Worm (Caenorhabditis elegans) whole organism, mixed stage, embryonic: ENCODE measurements around the gene pdfr-1.
A peak's percentile ranks its signal among the peaks of the same experiment; 100 is the strongest.

Source experiments
- M03D4.4 ChIP-seq: sonication (generic microtip); optimal IDR thresholded peaks from 2 replicates; lab custom pipeline; 2017; ENCODE audit warnings: mild to moderate bottlenecking, missing genetic modification characterization, missing compliant biosample characterization
- bed-3 ChIP-seq: fragments of 200-800 bp; sonication (Bioruptor generic); optimal IDR thresholded peaks from 3 replicates; lab custom pipeline; 2018; ENCODE audit warnings: mild to moderate bottlenecking, missing genetic modification characterization, moderate library complexity, missing compliant biosample characterization
- blmp-1 ChIP-seq: fragments of 150-350 bp; optimal IDR thresholded peaks from 2 replicates; lab custom pipeline; 2014; ENCODE audit warnings: missing biosample characterization, missing genetic modification characterization
- ceh-39 ChIP-seq: fragments of 150-350 bp; optimal IDR thresholded peaks from 2 replicates; lab custom pipeline; 2014; ENCODE audit warnings: missing biosample characterization, missing genetic modification characterization
- ceh-43 ChIP-seq: fragments of 200-800 bp; sonication (Bioruptor generic); optimal IDR thresholded peaks from 2 replicates; lab custom pipeline; 2018; ENCODE audit warnings: mild to moderate bottlenecking, missing genetic modification characterization, moderate library complexity, missing compliant biosample characterization
- ceh-83 ChIP-seq: fragments of 200-800 bp; sonication (Bioruptor generic); optimal IDR thresholded peaks from 2 replicates; lab custom pipeline; 2018; ENCODE audit warnings: mild to moderate bottlenecking, missing genetic modification characterization, missing compliant biosample characterization
- ces-1 ChIP-seq: fragments of 150-350 bp; optimal IDR thresholded peaks from 2 replicates; lab custom pipeline; 2014; ENCODE audit warnings: missing biosample characterization, missing genetic modification reagents, missing genetic modification characterization
- cnd-1 ChIP-seq: fragments of 200-800 bp; sonication (Bioruptor generic); optimal IDR thresholded peaks from 2 replicates; lab custom pipeline; 2018; ENCODE audit warnings: mild to moderate bottlenecking, missing genetic modification characterization, missing compliant biosample characterization
- drap-1 ChIP-seq: fragments of 200-800 bp; sonication (Bioruptor generic); optimal IDR thresholded peaks from 3 replicates; lab custom pipeline; 2018; ENCODE audit warnings: mild to moderate bottlenecking, missing genetic modification characterization, missing compliant biosample characterization
- elt-1 ChIP-seq: sonication (generic microtip); optimal IDR thresholded peaks from 2 replicates; lab custom pipeline; 2017; ENCODE audit warnings: missing genetic modification characterization, mild to moderate bottlenecking, missing compliant biosample characterization, antibody characterized with exemption, moderate library complexity, borderline replicate concordance; ENCODE audit not compliant: insufficient read depth
- elt-3 ChIP-seq: fragments of 150-350 bp; optimal IDR thresholded peaks from 2 replicates; lab custom pipeline; 2014; ENCODE audit warnings: missing biosample characterization, missing genetic modification characterization
- flh-1 ChIP-seq: fragments of 200-800 bp; sonication (Bioruptor generic); optimal IDR thresholded peaks from 2 replicates; lab custom pipeline; 2018; ENCODE audit warnings: mild to moderate bottlenecking, missing genetic modification characterization, moderate library complexity, missing compliant biosample characterization
- ham-2 ChIP-seq: fragments of 200-800 bp; sonication (Bioruptor generic); optimal IDR thresholded peaks from 2 replicates; lab custom pipeline; 2018; ENCODE audit warnings: mild to moderate bottlenecking, missing genetic modification characterization, missing compliant biosample characterization
- hlh-1 ChIP-seq: fragments of 150-350 bp; optimal IDR thresholded peaks from 2 replicates; lab custom pipeline; 2014; ENCODE audit warnings: missing biosample characterization, missing genetic modification reagents, missing genetic modification characterization
- lin-13 ChIP-seq: fragments of 150-350 bp; optimal IDR thresholded peaks from 2 replicates; lab custom pipeline; 2014; ENCODE audit warnings: missing biosample characterization, missing genetic modification characterization
- lin-32 ChIP-seq: fragments of 200-800 bp; sonication (Bioruptor generic); optimal IDR thresholded peaks from 2 replicates; lab custom pipeline; 2018; ENCODE audit warnings: mild to moderate bottlenecking, missing genetic modification characterization, missing compliant biosample characterization
- lsy-2 ChIP-seq: fragments of 150-350 bp; optimal IDR thresholded peaks from 2 replicates; lab custom pipeline; 2014; ENCODE audit warnings: missing biosample characterization, missing genetic modification characterization
- mab-5 ChIP-seq: fragments of 150-350 bp; optimal IDR thresholded peaks from 2 replicates; lab custom pipeline; 2014; ENCODE audit warnings: missing biosample characterization, missing genetic modification characterization
- mep-1 ChIP-seq: fragments of 150-350 bp; optimal IDR thresholded peaks from 2 replicates; lab custom pipeline; 2017; ENCODE audit warnings: missing biosample characterization, missing genetic modification reagents, missing genetic modification characterization, inconsistent platforms
- mls-2 ChIP-seq: sonication (generic microtip); optimal IDR thresholded peaks from 2 replicates; lab custom pipeline; 2016; ENCODE audit warnings: mild to moderate bottlenecking, missing genetic modification characterization, moderate library complexity, missing compliant biosample characterization
- nhr-12 ChIP-seq: fragments of 150-350 bp; optimal IDR thresholded peaks from 2 replicates; lab custom pipeline; 2014; ENCODE audit warnings: missing biosample characterization, missing genetic modification characterization
- nhr-2 ChIP-seq: fragments of 150-350 bp; optimal IDR thresholded peaks from 2 replicates; lab custom pipeline; 2014; ENCODE audit warnings: missing biosample characterization, missing genetic modification characterization
- nhr-237 ChIP-seq: fragments of 150-350 bp; optimal IDR thresholded peaks from 2 replicates; lab custom pipeline; 2014; ENCODE audit warnings: missing biosample characterization, missing genetic modification characterization
- nhr-28 ChIP-seq: fragments of 150-350 bp; optimal IDR thresholded peaks from 2 replicates; lab custom pipeline; 2014; ENCODE audit warnings: missing biosample characterization, missing genetic modification characterization
- nhr-76 ChIP-seq: sonication (generic microtip); optimal IDR thresholded peaks from 2 replicates; lab custom pipeline; 2017; ENCODE audit warnings: missing biosample characterization, missing genetic modification characterization
- pha-4 ChIP-seq: fragments of 150-350 bp; optimal IDR thresholded peaks from 2 replicates; lab custom pipeline; 2018; ENCODE audit warnings: missing biosample characterization, missing genetic modification reagents, missing genetic modification characterization
- sem-2 ChIP-seq: fragments of 200-800 bp; sonication (Bioruptor generic); optimal IDR thresholded peaks from 2 replicates; lab custom pipeline; 2018; ENCODE audit warnings: mild to moderate bottlenecking, missing genetic modification characterization, missing compliant biosample characterization
- snpc-4 ChIP-seq: fragments of 150-350 bp; optimal IDR thresholded peaks from 2 replicates; lab custom pipeline; 2014; ENCODE audit warnings: missing biosample characterization, missing genetic modification characterization
- sptf-1 ChIP-seq: sonication (generic microtip); optimal IDR thresholded peaks from 2 replicates; lab custom pipeline; 2017; ENCODE audit warnings: mild to moderate bottlenecking, missing genetic modification characterization, moderate library complexity, missing compliant biosample characterization
- tbx-8 ChIP-seq: fragments of 200-800 bp; sonication (Bioruptor generic); optimal IDR thresholded peaks from 2 replicates; lab custom pipeline; 2018; ENCODE audit warnings: mild to moderate bottlenecking, missing genetic modification characterization, moderate library complexity, missing compliant biosample characterization
- unc-120 ChIP-seq: sonication (generic microtip); optimal IDR thresholded peaks from 2 replicates; lab custom pipeline; 2017; ENCODE audit warnings: missing genetic modification characterization, missing compliant biosample characterization; ENCODE audit not compliant: poor library complexity, severe bottlenecking
- unc-39 ChIP-seq: fragments of 150-350 bp; optimal IDR thresholded peaks from 2 replicates; lab custom pipeline; 2014; ENCODE audit warnings: missing biosample characterization, missing genetic modification characterization
- unc-62 ChIP-seq: fragments of 150-350 bp; optimal IDR thresholded peaks from 2 replicates; lab custom pipeline; 2014; ENCODE audit warnings: missing biosample characterization, missing genetic modification reagents, missing genetic modification characterization
- zip-8 ChIP-seq: fragments of 150-350 bp; optimal IDR thresholded peaks from 2 replicates; lab custom pipeline; 2014; ENCODE audit warnings: missing biosample characterization, missing genetic modification characterization
- ztf-11 ChIP-seq: fragments of 150-350 bp; optimal IDR thresholded peaks from 2 replicates; lab custom pipeline; 2014; ENCODE audit warnings: missing biosample characterization, missing genetic modification characterization

The pdfr-1 gene

ce11 chrIII:6619952-6620351 is 31.9 kb downstream of the pdfr-1 start, which contains the start of gene C13B9.2:
Gene C13B9.2, plus strand, starts transcription at chrIII:6620252.
- TF ChIP-seq elt-1 (tag; lab: Kevin White, UChicago) (no peak), zip-8 (tag; lab: Kevin White, UChicago) (no peak), ham-2 (GFP tag; lab: Kevin White, UChicago) (no peak), hlh-1 (tag; lab: Kevin White, UChicago) (no peak), lin-32 (no peak), mep-1 (no peak), elt-3 (tag; lab: Kevin White, UChicago) (no peak), lin-13 (tag; lab: Kevin White, UChicago) (no peak)

ce11 chrIII:6615064-6615463 is 36.8 kb downstream of the pdfr-1 start, which contains the start of gene cmtr-2:
Gene cmtr-2, plus strand, starts transcription at chrIII:6615414.
- TF ChIP-seq nhr-2: peak; percentile 37
- no peak for TF ChIP-seq mab-5 (tag; lab: Kevin White, UChicago)
- no peak for TF ChIP-seq lin-32
- peak; percentile 22 for TF ChIP-seq pha-4 (tag; lab: Kevin White, UChicago)
- peak; percentile 96 for TF ChIP-seq ces-1
- peak; percentile 46 for TF ChIP-seq lsy-2 (tag; lab: Kevin White, UChicago)
- TF ChIP-seq zip-8 (tag; lab: Kevin White, UChicago): no peak
- TF ChIP-seq mep-1: peak; percentile 44
- TF ChIP-seq, all 35 proteins: peak for 5

- TF ChIP-seq ceh-43 (GFP tag; lab: Kevin White, UChicago) (no peak), unc-120 (tag; lab: Kevin White, UChicago) (no peak), mls-2 (tag; lab: Kevin White, UChicago) (no peak), mep-1 (no peak), snpc-4 (tag; lab: Kevin White, UChicago) (no peak), hlh-1 (tag; lab: Kevin White, UChicago) (no peak), ham-2 (GFP tag; lab: Kevin White, UChicago) (no peak), nhr-12 (tag; lab: Kevin White, UChicago) (no peak), cnd-1 (tag; lab: Kevin White, UChicago) (no peak), sem-2 (GFP tag; lab: Kevin White, UChicago) (no peak), ceh-39 (tag; lab: Kevin White, UChicago) (no peak), bed-3 (no peak), elt-3 (tag; lab: Kevin White, UChicago) (no peak), nhr-2 (no peak), blmp-1 (tag; lab: Kevin White, UChicago) (no peak), tbx-8 (GFP tag; lab: Kevin White, UChicago) (no peak)
These were observed 39.6 kb downstream of the pdfr-1 start, which contains the start of gene ctsa-4.2 for ce11 chrIII:6612282-6612681. Gene ctsa-4.2, plus strand, starts transcription at chrIII:6612528.

- TF ChIP-seq mls-2 (tag; lab: Kevin White, UChicago): no peak
- TF ChIP-seq M03D4.4 (tag; lab: Kevin White, UChicago): no peak
- TF ChIP-seq ztf-11 (tag; lab: Kevin White, UChicago): no peak
- no peak for TF ChIP-seq unc-62 (GFP tag; lab: Kevin White, UChicago)
- TF ChIP-seq nhr-12 (tag; lab: Kevin White, UChicago): no peak
These were observed 41.4 kb downstream of the pdfr-1 start, which contains the start of gene srh-40 for ce11 chrIII:6610522-6610921. Gene srh-40, plus strand, starts transcription at chrIII:6610822.

ce11 chrIII:6608101-6608672 is 43.7 kb downstream of the pdfr-1 start, which contains the start of the genes mdh-2 and F20H11.4:
Gene mdh-2, minus strand, starts transcription at chrIII:6608106.
Gene F20H11.4, plus strand, starts transcription at chrIII:6608622.
- no peak for TF ChIP-seq elt-3 (tag; lab: Kevin White, UChicago)
- TF ChIP-seq nhr-76 (tag; lab: Kevin White, UChicago): no peak
- TF ChIP-seq tbx-8 (GFP tag; lab: Kevin White, UChicago): no peak
- peak; percentile 81 for TF ChIP-seq lsy-2 (tag; lab: Kevin White, UChicago)
- TF ChIP-seq ztf-11 (tag; lab: Kevin White, UChicago): no peak
- no peak for TF ChIP-seq M03D4.4 (tag; lab: Kevin White, UChicago)
- TF ChIP-seq blmp-1 (tag; lab: Kevin White, UChicago): no peak
- TF ChIP-seq ceh-43 (GFP tag; lab: Kevin White, UChicago): no peak
- no peak for TF ChIP-seq unc-39 (tag; lab: Kevin White, UChicago)
- TF ChIP-seq ceh-39 (tag; lab: Kevin White, UChicago): no peak
- no peak for TF ChIP-seq lin-32
- no peak for TF ChIP-seq ham-2 (GFP tag; lab: Kevin White, UChicago)
- no peak for TF ChIP-seq mls-2 (tag; lab: Kevin White, UChicago)
- TF ChIP-seq sem-2 (GFP tag; lab: Kevin White, UChicago): no peak
- TF ChIP-seq mep-1: peak; percentile 92
- no peak for TF ChIP-seq zip-8 (tag; lab: Kevin White, UChicago)
- no peak for TF ChIP-seq nhr-12 (tag; lab: Kevin White, UChicago)
- TF ChIP-seq pha-4 (tag; lab: Kevin White, UChicago): peak; percentile 51
- no peak for TF ChIP-seq nhr-2
- TF ChIP-seq drap-1 (GFP tag; lab: Kevin White, UChicago): no peak
- TF ChIP-seq cnd-1 (tag; lab: Kevin White, UChicago): no peak
- no peak for TF ChIP-seq mab-5 (tag; lab: Kevin White, UChicago)
- TF ChIP-seq ces-1: no peak
- TF ChIP-seq sptf-1: no peak
- TF ChIP-seq unc-62 (GFP tag; lab: Kevin White, UChicago): no peak
- TF ChIP-seq hlh-1 (tag; lab: Kevin White, UChicago): peak; percentile 52
- TF ChIP-seq nhr-28 (tag; lab: Kevin White, UChicago): no peak
- no peak for TF ChIP-seq elt-1 (tag; lab: Kevin White, UChicago)
- no peak for TF ChIP-seq unc-120 (tag; lab: Kevin White, UChicago)
- no peak for TF ChIP-seq lin-13 (tag; lab: Kevin White, UChicago)
- TF ChIP-seq ceh-83 (GFP tag; lab: Kevin White, UChicago): no peak
- no peak for TF ChIP-seq bed-3
- no peak for TF ChIP-seq flh-1
- peak; percentile 37 for TF ChIP-seq nhr-237 (tag; lab: Kevin White, UChicago)
- no peak for TF ChIP-seq snpc-4 (tag; lab: Kevin White, UChicago)
